Worm (Caenorhabditis elegans): ENCODE data around the gene srw-48.

DNA sequence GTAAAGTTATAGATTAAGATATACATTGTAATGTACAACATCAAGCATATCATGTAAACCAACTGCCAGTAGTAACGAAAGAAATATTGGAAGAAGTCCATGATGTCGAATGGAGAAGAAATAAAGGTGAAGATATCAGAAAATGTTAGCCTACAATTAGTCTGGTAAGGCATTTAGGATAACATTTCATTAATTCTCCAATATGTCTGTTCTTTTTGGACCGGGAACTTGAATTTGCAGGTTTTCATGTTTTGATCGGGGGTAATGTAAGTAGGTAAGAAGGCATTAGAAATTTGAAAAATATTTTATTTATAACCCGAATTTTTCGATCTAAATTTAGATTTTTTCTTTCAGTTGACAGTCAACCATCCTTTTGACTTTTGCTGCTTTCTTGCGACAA, 27.1 kb upstream of the srw-48 start, which contains the start of gene srd-63:
- TF ChIP-seq sptf-1 (tag; optimal IDR thresholded peaks at IDR 0.05) (no peak), snpc-4 (tag; optimal IDR thresholded peaks at IDR 0.05) (no peak), bed-3 (GFP tag; optimal IDR thresholded peaks at IDR 0.05) (no peak), pha-4 (tag; optimal IDR thresholded peaks at IDR 0.05) (no peak), elt-3 (tag; optimal IDR thresholded peaks at IDR 0.05) (no peak), nhr-237 (tag; optimal IDR thresholded peaks at IDR 0.05) (no peak), unc-39 (tag; optimal IDR thresholded peaks at IDR 0.05) (no peak), nhr-28 (tag; optimal IDR thresholded peaks at IDR 0.05) (no peak), unc-62 (GFP tag; optimal IDR thresholded peaks at IDR 0.05) (no peak), flh-1 (GFP tag; optimal IDR thresholded peaks at IDR 0.05) (no peak), ztf-11 (tag; optimal IDR thresholded peaks at IDR 0.05) (no peak)

Data from whole organism, mixed stage, embryonic.